ENCODE assay signal across 8 worm cellular contexts in genomic region chrIII:13465918-13466592, ce11.
TF ChIP-seq lines count a peak whose summit lies in the region.

cdk-5 (minus strand) TSS chrIII:13466342.

TF ChIP-seq in whole organism, L1 larva, 84 proteins besides CTCF, POLR2A, EP300 and RAD21 (continues in another document):
- TF ChIP-seq nhr-11 (tag; optimal IDR thresholded peaks at IDR 0.05; lab: Kevin White, UChicago) = peak; percentile 76
- peak; percentile 87 for TF ChIP-seq egl-13 (tag; optimal IDR thresholded peaks at IDR 0.05; lab: Kevin White, UChicago)
- peak; percentile 87 for TF ChIP-seq snpc-4 (tag; optimal IDR thresholded peaks at IDR 0.05; lab: Kevin White, UChicago)
- TF ChIP-seq nhr-71 (tag; optimal IDR thresholded peaks at IDR 0.05; lab: Kevin White, UChicago) = peak; percentile 98
- peak; percentile 94 for TF ChIP-seq nhr-90 (tag; optimal IDR thresholded peaks at IDR 0.05; lab: Kevin White, UChicago; ENCODE audit: poor library complexity)
- peak; percentile 55 for TF ChIP-seq nhr-237 (tag; optimal IDR thresholded peaks at IDR 0.05; lab: Kevin White, UChicago)
- peak; percentile 93 for TF ChIP-seq fos-1 (tag; optimal IDR thresholded peaks at IDR 0.05; lab: Kevin White, UChicago)
- TF ChIP-seq nhr-76 (tag; optimal IDR thresholded peaks at IDR 0.05; lab: Kevin White, UChicago) = no peak
- peak; percentile 89 to 93 (median 90) for TF ChIP-seq ceh-82 (tag; optimal IDR thresholded peaks at IDR 0.05; lab: Kevin White, UChicago)
- no peak for TF ChIP-seq tlp-1 (tag; optimal IDR thresholded peaks at IDR 0.05; lab: Kevin White, UChicago)
- peak in 1 of 2 experiments; percentile 87 for TF ChIP-seq mdl-1 (tag; optimal IDR thresholded peaks at IDR 0.05; lab: Kevin White, UChicago)

TF ChIP-seq in whole organism, L2 larva, 48 proteins besides CTCF, POLR2A, EP300 and RAD21 (continues in another document):
- TF ChIP-seq ztf-11 (tag; optimal IDR thresholded peaks at IDR 0.05; lab: Kevin White, UChicago) (no peak), nhr-129 (tag; optimal IDR thresholded peaks at IDR 0.05; lab: Kevin White, UChicago) (peak; percentile 83), ama-1 (optimal IDR thresholded peaks at IDR 0.05; lab: Kevin White, UChicago) (peak; percentile 81), elt-3 (tag; optimal IDR thresholded peaks at IDR 0.05; lab: Kevin White, UChicago) (no peak), skn-1 (tag; optimal IDR thresholded peaks at IDR 0.05; lab: Kevin White, UChicago) (no peak), ztf-1 (GFP tag; conservative IDR thresholded peaks at IDR 0.05; lab: Robert Waterston, UW) (no peak), blmp-1 (tag; optimal IDR thresholded peaks at IDR 0.05; lab: Kevin White, UChicago; ENCODE audit: insufficient read depth) (peak; percentile 49), F13H6.1 (tag; optimal IDR thresholded peaks at IDR 0.05; lab: Kevin White, UChicago) (peak; percentile 88), unc-62 (GFP tag; optimal IDR thresholded peaks at IDR 0.05; lab: Kevin White, UChicago) (no peak), C34F6.9 (tag; optimal IDR thresholded peaks at IDR 0.05; lab: Kevin White, UChicago) (peak; percentile 99), nhr-237 (tag; optimal IDR thresholded peaks at IDR 0.05; lab: Kevin White, UChicago) (no peak), nhr-10 (tag; optimal IDR thresholded peaks at IDR 0.05; lab: Kevin White, UChicago) (peak; percentile 65)

TF ChIP-seq in whole organism, L3 larva, 47 proteins besides CTCF, POLR2A, EP300 and RAD21 (continues in another document):
- TF ChIP-seq pqm-1 (tag; optimal IDR thresholded peaks at IDR 0.05; lab: Kevin White, UChicago) (peak; percentile 61), egl-5 (tag; optimal IDR thresholded peaks at IDR 0.05; lab: Kevin White, UChicago) (no peak), nhr-67 (tag; optimal IDR thresholded peaks at IDR 0.05; lab: Kevin White, UChicago) (no peak), lin-39 (tag; optimal IDR thresholded peaks at IDR 0.05; lab: Kevin White, UChicago) (peak; percentile 56), elt-2 (tag; optimal IDR thresholded peaks at IDR 0.05; lab: Kevin White, UChicago) (peak; percentile 50), eor-1 (tag; optimal IDR thresholded peaks at IDR 0.05; lab: Kevin White, UChicago) (peak in 1 of 2 experiments; percentile 58), elt-3 (tag; optimal IDR thresholded peaks at IDR 0.05; lab: Kevin White, UChicago) (no peak), nfya-1 (tag; optimal IDR thresholded peaks at IDR 0.05; lab: Kevin White, UChicago; ENCODE audit: insufficient read depth) (peak; percentile 95), nhr-43 (tag; optimal IDR thresholded peaks at IDR 0.05; lab: Kevin White, UChicago; ENCODE audit: poor library complexity, severe bottlenecking) (peak; percentile 90), nhr-23 (tag; optimal IDR thresholded peaks at IDR 0.05; lab: Kevin White, UChicago) (peak; percentile 95), R02D3.7 (tag; optimal IDR thresholded peaks at IDR 0.05; lab: Kevin White, UChicago) (peak; percentile 34)

TF ChIP-seq in whole organism, L4 larva, 104 proteins besides CTCF, POLR2A, EP300 and RAD21 (continues in another document):
- TF ChIP-seq zfp-2 (tag; optimal IDR thresholded peaks at IDR 0.05; lab: Kevin White, UChicago) (peak; percentile 86), madf-5 (GFP tag; IDR thresholded peaks at IDR 0.05; lab: Robert Waterston, UW) (no peak), cey-2 (tag; optimal IDR thresholded peaks at IDR 0.05; lab: Kevin White, UChicago; ENCODE audit: borderline replicate concordance, insufficient read depth) (no peak), lin-15B (tag; optimal IDR thresholded peaks at IDR 0.05; lab: Kevin White, UChicago) (no peak), aha-1 (tag; lab: Kevin White, UChicago) (peak; percentile 95), Y5F2A.4 (GFP tag; optimal IDR thresholded peaks at IDR 0.05; lab: Kevin White, UChicago) (no peak), ama-1 (optimal IDR thresholded peaks at IDR 0.05; lab: Kevin White, UChicago) (no peak), pha-4 (GFP tag; IDR thresholded peaks at IDR 0.05; lab: Robert Waterston, UW) (peak; percentile 73; the same call in 1 of the 2 replicates), pha-4 (tag; optimal IDR thresholded peaks at IDR 0.05; lab: Kevin White, UChicago) (peak; percentile 28), saeg-2 (GFP tag; IDR thresholded peaks at IDR 0.05; lab: Robert Waterston, UW) (no peak), ztf-11 (tag; optimal IDR thresholded peaks at IDR 0.05; lab: Kevin White, UChicago) (no peak), ztf-7 (tag; optimal IDR thresholded peaks at IDR 0.05; lab: Kevin White, UChicago) (peak; percentile 90)

TF ChIP-seq in whole organism, late embryonic, 69 proteins besides CTCF, POLR2A, EP300 and RAD21 (continues in another document):
- TF ChIP-seq ceh-30 (tag; optimal IDR thresholded peaks at IDR 0.05; lab: Kevin White, UChicago) (peak; percentile 60), fax-1 (tag; optimal IDR thresholded peaks at IDR 0.05; lab: Kevin White, UChicago) (no peak), elt-2 (tag; optimal IDR thresholded peaks at IDR 0.05; lab: Kevin White, UChicago) (no peak), unc-55 (GFP tag; optimal IDR thresholded peaks at IDR 0.05; lab: Kevin White, UChicago) (peak; percentile 29), ceh-48 (tag; optimal IDR thresholded peaks at IDR 0.05; lab: Kevin White, UChicago) (peak; percentile 69), C08G9.2 (tag; optimal IDR thresholded peaks at IDR 0.05; lab: Kevin White, UChicago) (no peak), gmeb-2 (tag; optimal IDR thresholded peaks at IDR 0.05; lab: Kevin White, UChicago) (no peak), dve-1 (tag; optimal IDR thresholded peaks at IDR 0.05; lab: Kevin White, UChicago) (peak; percentile 58), pax-1 (tag; optimal IDR thresholded peaks at IDR 0.05; lab: Kevin White, UChicago) (peak; percentile 70), unc-42 (tag; optimal IDR thresholded peaks at IDR 0.05; lab: Kevin White, UChicago) (peak; percentile 75), pag-3 (tag; optimal IDR thresholded peaks at IDR 0.05; lab: Kevin White, UChicago; ENCODE audit: borderline replicate concordance) (no peak), nhr-232 (tag; optimal IDR thresholded peaks at IDR 0.05; lab: Kevin White, UChicago) (no peak)

TF ChIP-seq in whole organism, midembryonic, 9 proteins besides CTCF, POLR2A, EP300 and RAD21:
- TF ChIP-seq klf-2 (GFP tag; conservative IDR thresholded peaks at IDR 0.05; lab: Robert Waterston, UW) = no peak
- no peak for TF ChIP-seq tab-1 (GFP tag; IDR thresholded peaks at IDR 0.05; lab: Robert Waterston, UW)
- TF ChIP-seq ztf-23 (GFP tag; IDR thresholded peaks at IDR 0.05; lab: Robert Waterston, UW) = 0 out of 2 replicates have a peak, but pooled peaks have one; percentile 6
- no peak for TF ChIP-seq flt-1 (GFP tag; IDR thresholded peaks at IDR 0.05; lab: Robert Waterston, UW)
- TF ChIP-seq ref-1 (GFP tag; conservative IDR thresholded peaks at IDR 0.05; lab: Robert Waterston, UW) = no peak
- TF ChIP-seq T22C8.4 (GFP tag; IDR thresholded peaks at IDR 0.05; lab: Robert Waterston, UW) = no peak
- TF ChIP-seq cog-1 (tag; optimal IDR thresholded peaks at IDR 0.05; lab: Kevin White, UChicago) = no peak

TF ChIP-seq in whole organism, mixed stage, embryonic, 35 proteins besides CTCF, POLR2A, EP300 and RAD21 (continues in another document):
- no peak for TF ChIP-seq zip-8 (tag; optimal IDR thresholded peaks at IDR 0.05; lab: Kevin White, UChicago)
- TF ChIP-seq pha-4 (tag; optimal IDR thresholded peaks at IDR 0.05; lab: Kevin White, UChicago) = peak; percentile 95
- TF ChIP-seq unc-62 (GFP tag; optimal IDR thresholded peaks at IDR 0.05; lab: Kevin White, UChicago) = peak; percentile 20
- peak; percentile 76 for TF ChIP-seq nhr-237 (tag; optimal IDR thresholded peaks at IDR 0.05; lab: Kevin White, UChicago)
- TF ChIP-seq lsy-2 (tag; optimal IDR thresholded peaks at IDR 0.05; lab: Kevin White, UChicago) = peak; percentile 86
- TF ChIP-seq mep-1 (tag; optimal IDR thresholded peaks at IDR 0.05; lab: Kevin White, UChicago) = peak; percentile 76
- TF ChIP-seq sem-2 (GFP tag; optimal IDR thresholded peaks at IDR 0.05; lab: Kevin White, UChicago) = no peak
- TF ChIP-seq ham-2 (GFP tag; optimal IDR thresholded peaks at IDR 0.05; lab: Kevin White, UChicago) = no peak
- no peak for TF ChIP-seq nhr-12 (tag; optimal IDR thresholded peaks at IDR 0.05; lab: Kevin White, UChicago)
- TF ChIP-seq drap-1 (GFP tag; optimal IDR thresholded peaks at IDR 0.05; lab: Kevin White, UChicago) = peak; percentile 1
- no peak for TF ChIP-seq mab-5 (tag; optimal IDR thresholded peaks at IDR 0.05; lab: Kevin White, UChicago)
- peak; percentile 61 for TF ChIP-seq ceh-39 (tag; optimal IDR thresholded peaks at IDR 0.05; lab: Kevin White, UChicago)
- peak; percentile 39 for TF ChIP-seq sptf-1 (tag; optimal IDR thresholded peaks at IDR 0.05; lab: Kevin White, UChicago)
- no peak for TF ChIP-seq tbx-8 (GFP tag; optimal IDR thresholded peaks at IDR 0.05; lab: Kevin White, UChicago)
- TF ChIP-seq hlh-1 (tag; optimal IDR thresholded peaks at IDR 0.05; lab: Kevin White, UChicago) = peak; percentile 8
- TF ChIP-seq lin-13 (tag; optimal IDR thresholded peaks at IDR 0.05; lab: Kevin White, UChicago) = peak; percentile 72
- TF ChIP-seq nhr-2 (tag; optimal IDR thresholded peaks at IDR 0.05; lab: Kevin White, UChicago) = peak; percentile 38

TF ChIP-seq in whole organism, young adult, 124 proteins besides CTCF, POLR2A, EP300 and RAD21 (continues in another document):
- TF ChIP-seq lag-1 (GFP tag; IDR thresholded peaks at IDR 0.05; lab: Robert Waterston, UW) (no peak), die-1 (tag; optimal IDR thresholded peaks at IDR 0.05; lab: Kevin White, UChicago) (no peak), F55B11.4 (tag; optimal IDR thresholded peaks at IDR 0.05; lab: Kevin White, UChicago; ENCODE audit: borderline replicate concordance, insufficient read depth) (no peak), snpc-3.4 (tag; optimal IDR thresholded peaks at IDR 0.05; lab: Kevin White, UChicago) (peak; percentile 72), madf-10 (tag; optimal IDR thresholded peaks at IDR 0.05; lab: Kevin White, UChicago) (peak; percentile 15), madf-6 (GFP tag; IDR thresholded peaks at IDR 0.05; lab: Robert Waterston, UW) (peak; percentile 66), somi-1 (GFP tag; optimal IDR thresholded peaks at IDR 0.05; lab: Kevin White, UChicago) (no peak), nhr-120 (GFP tag; IDR thresholded peaks at IDR 0.05; lab: Robert Waterston, UW) (no peak), lin-54 (GFP tag; optimal IDR thresholded peaks at IDR 0.05; lab: Kevin White, UChicago) (peak; percentile 84), akir-1 (GFP tag; optimal IDR thresholded peaks at IDR 0.05; lab: Kevin White, UChicago) (no peak), lir-1 (GFP tag; conservative IDR thresholded peaks at IDR 0.05; lab: Robert Waterston, UW) (no peak), rpc-1 (optimal IDR thresholded peaks at IDR 0.05; lab: Kevin White, UChicago) (no peak), rpc-1 (tag; optimal IDR thresholded peaks at IDR 0.05; lab: Kevin White, UChicago) (no peak), nhr-80 (tag; optimal IDR thresholded peaks at IDR 0.05; lab: Kevin White, UChicago) (no peak), dpl-1 (GFP tag; optimal IDR thresholded peaks at IDR 0.05; lab: Kevin White, UChicago) (peak; percentile 11), lin-26 (GFP tag; IDR thresholded peaks at IDR 0.05; lab: Robert Waterston, UW) (no peak), fkh-3 (tag; optimal IDR thresholded peaks at IDR 0.05; lab: Kevin White, UChicago) (no peak), snpc-1.1 (tag; optimal IDR thresholded peaks at IDR 0.05; lab: Kevin White, UChicago; ENCODE audit: insufficient read depth) (no peak), tbp1 (GFP tag; optimal IDR thresholded peaks at IDR 0.05; lab: Kevin White, UChicago) (peak; percentile 51)
